Worm (Caenorhabditis elegans) whole organism, young adult: Measurements from ENCODE around the gene B0001.8.

Source experiments
- Y79H2A.3 ChIP-seq: fragments of 200-800 bp; sonication (Bioruptor generic); conservative IDR thresholded peaks from 2 replicates; pipeline ENCODE4 v1.3.6; 2022; ENCODE audit warnings: missing genetic modification reagents, missing genetic modification characterization, missing compliant biosample characterization
- ama-1 ChIP-seq, 3 experiments: fragments of 150-350 bp in 1 of 3; sonication (generic microtip) in 2 of 3; optimal IDR thresholded peaks; 2 replicates each; lab custom pipeline; 2014 to 2018; ENCODE audit warnings: missing biosample characterization in 2 of 3, missing genetic modification characterization in 2 of 3, missing genetic modification reagents in 2 of 3
- athp-1 ChIP-seq: sonication (generic microtip); optimal IDR thresholded peaks from 2 replicates; lab custom pipeline; 2017; ENCODE audit warnings: mild to moderate bottlenecking, missing genetic modification characterization, missing compliant biosample characterization
- ets-4 ChIP-seq: fragments of 200-800 bp; sonication (Bioruptor generic); optimal IDR thresholded peaks from 2 replicates; lab custom pipeline; 2018; ENCODE audit warnings: mild to moderate bottlenecking, missing genetic modification characterization, missing compliant biosample characterization
- fkh-3 ChIP-seq: sonication (generic microtip); optimal IDR thresholded peaks from 2 replicates; lab custom pipeline; 2016; ENCODE audit warnings: mild to moderate bottlenecking, missing genetic modification characterization, missing compliant biosample characterization
- hmg-20 ChIP-seq: fragments of 200-800 bp; sonication (Bioruptor generic); IDR thresholded peaks from 2 replicates; pipeline ENCODE4 v1.3.6; 2022; ENCODE audit warnings: missing genetic modification reagents, missing genetic modification characterization, missing compliant biosample characterization
- pha-4 ChIP-seq: fragments of 150-350 bp; sonication (generic microtip); optimal IDR thresholded peaks from 2 replicates; lab custom pipeline; 2014; ENCODE audit warnings: missing biosample characterization, missing genetic modification reagents, missing genetic modification characterization
- rec-8 ChIP-seq, 2 experiments: sonication (generic microtip); optimal IDR thresholded peaks; 2 replicates each; lab custom pipeline; 2016; ENCODE audit warnings: mild to moderate bottlenecking in 2 of 2, missing genetic modification characterization in 2 of 2, missing genetic modification reagents in 2 of 2, missing genotype in 2 of 2, missing biosample characterization in 1 of 2, missing compliant biosample characterization in 1 of 2, moderate library complexity in 1 of 2
- ztf-26 ChIP-seq: sonication (generic microtip); optimal IDR thresholded peaks from 2 replicates; lab custom pipeline; 2017; ENCODE audit warnings: missing genetic modification characterization, missing compliant biosample characterization

DNA sequence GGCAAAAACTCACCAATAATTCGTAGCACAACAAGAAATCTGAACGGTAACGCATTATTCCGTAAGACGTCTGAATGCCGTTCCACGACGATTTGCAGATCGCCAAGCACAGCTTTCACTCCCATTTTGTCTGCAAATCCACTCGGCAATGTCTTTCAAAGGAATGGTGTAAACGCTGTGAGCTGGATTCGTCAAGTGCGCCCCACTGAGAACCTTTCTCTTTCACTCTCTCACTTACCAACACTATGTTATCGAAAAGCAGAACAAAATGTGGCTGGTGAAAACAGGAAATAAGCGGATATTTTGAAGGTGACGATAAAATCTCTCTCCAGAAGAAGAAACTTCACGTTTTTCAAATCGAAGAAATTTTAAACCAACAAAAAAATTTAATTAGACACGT is 52.0 kb downstream of the B0001.8 start:
- TF ChIP-seq hmg-20 (GFP tag; lab: Robert Waterston, UW) (no peak), ets-4 (GFP tag; lab: Kevin White, UChicago) (no peak), ztf-26 (tag; lab: Kevin White, UChicago) (no peak), athp-1 (tag; lab: Kevin White, UChicago) (no peak), ama-1 (optimal IDR thresholded peaks at IDR 0.05; lab: Kevin White, UChicago) (peak; percentile 1), ama-1 (GFP tag; optimal IDR thresholded peaks at IDR 0.05; lab: Kevin White, UChicago) (no peak), pha-4 (no peak), Y79H2A.3 (GFP tag; lab: Robert Waterston, UW) (no peak), rec-8 (tag; optimal IDR thresholded peaks at IDR 0.05; lab: Kevin White, UChicago) (no peak), fkh-3 (tag; lab: Kevin White, UChicago) (no peak)
